Worm (Caenorhabditis elegans) whole organism, young adult: ENCODE results near the gene tag-340.
A peak's percentile ranks its signal among the peaks of the same experiment; 100 is the strongest.

ENCODE experiments used
- C17E4.6 ChIP-seq: fragments of 200-800 bp; sonication (Bioruptor generic); IDR thresholded peaks from 2 replicates; pipeline ENCODE4 v1.3.6; 2022; ENCODE audit warnings: missing genetic modification reagents, missing genetic modification characterization, missing compliant biosample characterization
- F49E8.2 ChIP-seq: sonication (generic microtip); optimal IDR thresholded peaks from 3 replicates; lab custom pipeline; 2017; ENCODE audit warnings: missing genetic modification characterization, mild to moderate bottlenecking, missing compliant biosample characterization, antibody characterized with exemption, moderate library complexity; ENCODE audit not compliant: insufficient read depth
- F52B5.7 ChIP-seq: sonication (generic microtip); optimal IDR thresholded peaks from 2 replicates; lab custom pipeline; 2016; ENCODE audit warnings: mild to moderate bottlenecking, missing genetic modification characterization, missing compliant biosample characterization
- F55B11.4 ChIP-seq: sonication (generic microtip); optimal IDR thresholded peaks from 2 replicates; lab custom pipeline; 2016; ENCODE audit warnings: missing compliant biosample characterization, missing genetic modification characterization, borderline replicate concordance; ENCODE audit not compliant: insufficient read depth
- F57A8.1 ChIP-seq: fragments of 200-800 bp; sonication (Bioruptor generic); optimal IDR thresholded peaks from 2 replicates; lab custom pipeline; 2018; ENCODE audit warnings: mild to moderate bottlenecking, missing genetic modification characterization, moderate library complexity, missing compliant biosample characterization
- F57C9.4 ChIP-seq: sonication (generic microtip); optimal IDR thresholded peaks from 2 replicates; lab custom pipeline; 2017; ENCODE audit warnings: mild to moderate bottlenecking, missing genetic modification characterization, missing compliant biosample characterization
- K11D2.4 ChIP-seq: fragments of 200-800 bp; sonication (Bioruptor generic); IDR thresholded peaks from 2 replicates; pipeline ENCODE4 v1.3.6; 2022; ENCODE audit warnings: missing genetic modification reagents, missing genetic modification characterization, missing compliant biosample characterization
- T26A5.8 ChIP-seq: sonication (generic microtip); optimal IDR thresholded peaks from 2 replicates; lab custom pipeline; 2016; ENCODE audit warnings: missing genetic modification characterization, missing compliant biosample characterization
- Y53G8AR.9 ChIP-seq: fragments of 200-800 bp; sonication (Bioruptor generic); conservative IDR thresholded peaks from 2 replicates; pipeline ENCODE4 v1.3.6; 2022; ENCODE audit warnings: missing genetic modification reagents, missing genetic modification characterization, missing compliant biosample characterization
- Y67H2A.10 ChIP-seq: fragments of 200-800 bp; sonication (Bioruptor generic); conservative IDR thresholded peaks from 2 replicates; pipeline ENCODE4 v1.3.6; 2022; ENCODE audit warnings: missing genetic modification reagents, missing genetic modification characterization, missing compliant biosample characterization
- ZK185.1 ChIP-seq: sonication (generic microtip); optimal IDR thresholded peaks from 2 replicates; lab custom pipeline; 2016; ENCODE audit warnings: mild to moderate bottlenecking, missing genetic modification characterization, missing compliant biosample characterization; ENCODE audit not compliant: poor library complexity, severe bottlenecking
- akir-1 ChIP-seq: fragments of 200-800 bp; sonication (Bioruptor generic); optimal IDR thresholded peaks from 2 replicates; lab custom pipeline; 2018; ENCODE audit warnings: mild to moderate bottlenecking, missing genetic modification characterization, moderate library complexity, missing compliant biosample characterization
- ama-1 ChIP-seq, 3 experiments: fragments of 150-350 bp in 1 of 3; sonication (generic microtip) in 2 of 3; optimal IDR thresholded peaks; 2 replicates each; lab custom pipeline; 2014 to 2018; ENCODE audit warnings: missing biosample characterization in 2 of 3, missing genetic modification characterization in 2 of 3, missing genetic modification reagents in 2 of 3
- aptf-2 ChIP-seq: fragments of 200-800 bp; sonication (Bioruptor generic); conservative IDR thresholded peaks from 2 replicates; pipeline ENCODE4 v1.3.6; 2022; ENCODE audit warnings: missing genetic modification reagents, missing genetic modification characterization, missing compliant biosample characterization
- atf-7 ChIP-seq: sonication (generic microtip); optimal IDR thresholded peaks from 2 replicates; lab custom pipeline; 2017; ENCODE audit warnings: mild to moderate bottlenecking, missing genetic modification characterization, missing compliant biosample characterization
- bed-1 ChIP-seq: fragments of 200-800 bp; sonication (Bioruptor generic); IDR thresholded peaks from 2 replicates; pipeline ENCODE4 v1.3.6; 2022; ENCODE audit warnings: missing genetic modification reagents, missing genetic modification characterization, missing compliant biosample characterization
- bed-2 ChIP-seq: fragments of 200-800 bp; sonication (Bioruptor generic); IDR thresholded peaks from 2 replicates; pipeline ENCODE4 v1.3.6; 2022; ENCODE audit warnings: missing genetic modification reagents, missing genetic modification characterization, missing compliant biosample characterization
- dox-1 ChIP-seq: fragments of 200-800 bp; sonication (Bioruptor generic); IDR thresholded peaks from 2 replicates; pipeline ENCODE4 v1.3.6; 2022; ENCODE audit warnings: missing genetic modification reagents, missing genetic modification characterization, missing compliant biosample characterization
- dpff-1 ChIP-seq: sonication (generic microtip); optimal IDR thresholded peaks from 2 replicates; lab custom pipeline; 2017; ENCODE audit warnings: mild to moderate bottlenecking, missing genetic modification characterization, missing compliant biosample characterization
- egl-44 ChIP-seq: fragments of 200-800 bp; sonication (Bioruptor generic); IDR thresholded peaks from 2 replicates; pipeline ENCODE4 v1.3.6; 2022; ENCODE audit warnings: missing genetic modification reagents, missing genetic modification characterization, missing compliant biosample characterization
- gei-17 ChIP-seq: fragments of 200-800 bp; sonication (Bioruptor generic); optimal IDR thresholded peaks from 2 replicates; lab custom pipeline; 2018; ENCODE audit warnings: mild to moderate bottlenecking, missing genetic modification characterization, missing compliant biosample characterization
- him-1 ChIP-seq: sonication (generic microtip); optimal IDR thresholded peaks from 2 replicates; lab custom pipeline; 2016; ENCODE audit warnings: missing genotype, missing genetic modification reagents, missing genetic modification characterization, missing compliant biosample characterization
- hrde-1 ChIP-seq: sonication (generic microtip); optimal IDR thresholded peaks from 2 replicates; lab custom pipeline; 2016; ENCODE audit warnings: missing genetic modification characterization, mild to moderate bottlenecking, missing compliant biosample characterization, moderate library complexity, missing genotype, missing genetic modification reagents, borderline replicate concordance
- lin-35 ChIP-seq, 3 experiments: fragments of 150-350 bp in 2 of 3; sonication (generic microtip) in 1 of 3; optimal IDR thresholded peaks; 2 replicates each; lab custom pipeline; 2014 to 2018; ENCODE audit warnings: missing biosample characterization in 3 of 3, missing genetic modification characterization in 3 of 3, missing genetic modification reagents in 3 of 3
- lsl-1 ChIP-seq: fragments of 200-800 bp; sonication (Bioruptor generic); optimal IDR thresholded peaks from 2 replicates; lab custom pipeline; 2018; ENCODE audit warnings: mild to moderate bottlenecking, missing genetic modification characterization, moderate library complexity, missing compliant biosample characterization
- madf-10 ChIP-seq: sonication (generic microtip); optimal IDR thresholded peaks from 2 replicates; lab custom pipeline; 2016; ENCODE audit warnings: mild to moderate bottlenecking, missing genetic modification characterization, missing compliant biosample characterization
- madf-3 ChIP-seq: fragments of 200-800 bp; sonication (Bioruptor generic); IDR thresholded peaks from 2 replicates; pipeline ENCODE4 v1.3.6; 2022; ENCODE audit warnings: missing genetic modification reagents, missing genetic modification characterization, missing compliant biosample characterization
- madf-8 ChIP-seq: fragments of 200-800 bp; sonication (Bioruptor generic); conservative IDR thresholded peaks from 2 replicates; pipeline ENCODE4 v1.3.6; 2022; ENCODE audit warnings: missing genetic modification reagents, missing genetic modification characterization, missing compliant biosample characterization
- mcd-1 ChIP-seq: fragments of 200-800 bp; sonication (Bioruptor generic); IDR thresholded peaks from 2 replicates; pipeline ENCODE4 v1.3.6; 2022; ENCODE audit warnings: missing genetic modification reagents, missing genetic modification characterization, missing compliant biosample characterization
- mel-28 ChIP-seq: sonication (generic microtip); optimal IDR thresholded peaks from 2 replicates; lab custom pipeline; 2016; ENCODE audit warnings: borderline replicate concordance, mild to moderate bottlenecking, missing genetic modification characterization, missing compliant biosample characterization
- nhr-179 ChIP-seq: sonication (generic microtip); optimal IDR thresholded peaks from 2 replicates; lab custom pipeline; 2016; ENCODE audit warnings: mild to moderate bottlenecking, missing genetic modification characterization, missing compliant biosample characterization
- nhr-90 ChIP-seq: sonication (generic microtip); optimal IDR thresholded peaks from 2 replicates; lab custom pipeline; 2016; ENCODE audit warnings: missing genotype, mild to moderate bottlenecking, missing genetic modification characterization, missing compliant biosample characterization
- rec-8 ChIP-seq, 2 experiments: sonication (generic microtip); optimal IDR thresholded peaks; 2 replicates each; lab custom pipeline; 2016; ENCODE audit warnings: mild to moderate bottlenecking in 2 of 2, missing genetic modification characterization in 2 of 2, missing genetic modification reagents in 2 of 2, missing genotype in 2 of 2, missing biosample characterization in 1 of 2, missing compliant biosample characterization in 1 of 2, moderate library complexity in 1 of 2
- repo-1 ChIP-seq: sonication (generic microtip); optimal IDR thresholded peaks from 2 replicates; lab custom pipeline; 2017; ENCODE audit warnings: mild to moderate bottlenecking, missing genetic modification characterization, missing compliant biosample characterization
- rpc-1 ChIP-seq, 2 experiments: fragments of 150-350 bp in 1 of 2; sonication (generic microtip) in 1 of 2; optimal IDR thresholded peaks; 2 replicates each; lab custom pipeline; 2014 to 2018; ENCODE audit warnings: missing biosample characterization in 1 of 2, missing genetic modification characterization in 1 of 2, missing genetic modification reagents in 1 of 2, missing genotype in 1 of 2
- sdz-38 ChIP-seq: sonication (generic microtip); optimal IDR thresholded peaks from 2 replicates; lab custom pipeline; 2016; ENCODE audit warnings: missing genotype, missing genetic modification characterization, missing compliant biosample characterization
- snpc-1.1 ChIP-seq: sonication (generic microtip); optimal IDR thresholded peaks from 2 replicates; lab custom pipeline; 2017; ENCODE audit warnings: missing genetic modification characterization, mild to moderate bottlenecking, missing compliant biosample characterization, antibody characterized with exemption, moderate library complexity, missing genotype, missing genetic modification reagents; ENCODE audit not compliant: insufficient read depth
- snpc-1.3 ChIP-seq: sonication (generic microtip); optimal IDR thresholded peaks from 2 replicates; lab custom pipeline; 2017; ENCODE audit warnings: missing genetic modification characterization, mild to moderate bottlenecking, missing compliant biosample characterization, antibody characterized with exemption, moderate library complexity, missing genotype, missing genetic modification reagents; ENCODE audit not compliant: insufficient read depth
- snpc-3.4 ChIP-seq: sonication (generic microtip); optimal IDR thresholded peaks from 2 replicates; lab custom pipeline; 2017; ENCODE audit warnings: missing genetic modification characterization, mild to moderate bottlenecking, missing compliant biosample characterization, antibody characterized with exemption, moderate library complexity, missing genotype, missing genetic modification reagents
- snpc-4 ChIP-seq, 5 experiments: fragments of 150-350 bp in 1 of 5; sonication (generic microtip) in 4 of 5; optimal IDR thresholded peaks; 2 replicates each; lab custom pipeline; 2014 to 2018; ENCODE audit warnings: missing genetic modification characterization in 5 of 5, missing biosample characterization in 3 of 5, antibody characterized with exemption in 2 of 5, mild to moderate bottlenecking in 2 of 5, missing compliant biosample characterization in 2 of 5, missing genotype in 2 of 5, moderate library complexity in 2 of 5, missing genetic modification reagents in 1 of 5
- tlf-1 ChIP-seq: fragments of 200-800 bp; sonication (Bioruptor generic); optimal IDR thresholded peaks from 2 replicates; lab custom pipeline; 2018; ENCODE audit warnings: mild to moderate bottlenecking, missing genetic modification characterization, missing compliant biosample characterization
- unc-62 ChIP-seq: fragments of 150-350 bp; optimal IDR thresholded peaks from 2 replicates; lab custom pipeline; 2014; ENCODE audit warnings: missing biosample characterization, missing genetic modification reagents, missing genetic modification characterization
- zim-3 ChIP-seq: sonication (generic microtip); optimal IDR thresholded peaks from 2 replicates; lab custom pipeline; 2017; ENCODE audit warnings: mild to moderate bottlenecking, missing genetic modification characterization, moderate library complexity, missing compliant biosample characterization
- ztf-18 ChIP-seq: sonication (generic microtip); optimal IDR thresholded peaks from 2 replicates; lab custom pipeline; 2016; ENCODE audit warnings: missing genotype, mild to moderate bottlenecking, missing genetic modification characterization, missing compliant biosample characterization
- ztf-22 ChIP-seq: fragments of 200-800 bp; sonication (Bioruptor generic); optimal IDR thresholded peaks from 2 replicates; lab custom pipeline; 2018; ENCODE audit warnings: mild to moderate bottlenecking, missing genetic modification characterization, moderate library complexity, missing compliant biosample characterization
- ztf-3 ChIP-seq: fragments of 200-800 bp; sonication (Bioruptor generic); optimal IDR thresholded peaks from 2 replicates; lab custom pipeline; 2018; ENCODE audit warnings: mild to moderate bottlenecking, missing genetic modification characterization, missing compliant biosample characterization

Gene tag-340

ce11 chrIII:4912317-4912716 lies 12.0 kb downstream of the tag-340 start, which contains the start of the genes F26F4.9 and cee-1 (continued):
- no peak for TF ChIP-seq F57A8.1 (GFP tag; lab: Kevin White, UChicago)
- peak; percentile 8 for TF ChIP-seq ztf-18 (tag; lab: Kevin White, UChicago)
- no peak for TF ChIP-seq rpc-1 (optimal IDR thresholded peaks at IDR 0.05; lab: Kevin White, UChicago)
- no peak for TF ChIP-seq rpc-1 (tag; optimal IDR thresholded peaks at IDR 0.05; lab: Kevin White, UChicago)
- no peak for TF ChIP-seq akir-1 (GFP tag; lab: Kevin White, UChicago)
- peak; percentile 54; the same call in 1 of the 2 replicates for TF ChIP-seq dox-1
- peak; percentile 36; the same call in 1 of the 2 replicates for TF ChIP-seq madf-8 (GFP tag; lab: Robert Waterston, UW)
- no peak for TF ChIP-seq ztf-3 (GFP tag; lab: Kevin White, UChicago)
- TF ChIP-seq egl-44: no peak
- no peak for TF ChIP-seq aptf-2 (GFP tag; lab: Robert Waterston, UW)
- TF ChIP-seq tlf-1 (GFP tag; lab: Kevin White, UChicago): no peak
- peak in 1 of 2 experiments; percentile 53 for TF ChIP-seq rec-8 (tag; optimal IDR thresholded peaks at IDR 0.05; lab: Kevin White, UChicago)
- no peak for TF ChIP-seq mel-28 (tag; lab: Kevin White, UChicago)
- no peak for TF ChIP-seq repo-1
- peak; percentile 48; the same call in 1 of the 2 replicates for TF ChIP-seq mcd-1 (GFP tag; lab: Robert Waterston, UW)
- TF ChIP-seq snpc-1.3 (tag; lab: Kevin White, UChicago): no peak
- TF ChIP-seq C17E4.6 (GFP tag; lab: Robert Waterston, UW): no peak
- TF ChIP-seq bed-1 (GFP tag; lab: Robert Waterston, UW): no peak
- TF ChIP-seq snpc-4 (GFP tag; optimal IDR thresholded peaks at IDR 0.05; lab: Kevin White, UChicago): no peak
- TF ChIP-seq snpc-4 (tag; optimal IDR thresholded peaks at IDR 0.05; lab: Kevin White, UChicago): no peak
- TF ChIP-seq F49E8.2 (tag; lab: Kevin White, UChicago): no peak
- TF ChIP-seq sdz-38: no peak
- TF ChIP-seq F52B5.7 (tag; lab: Kevin White, UChicago): no peak
- no peak for TF ChIP-seq gei-17 (GFP tag; lab: Kevin White, UChicago)
- no peak for TF ChIP-seq snpc-1.1 (tag; lab: Kevin White, UChicago)
- peak; percentile 34 for TF ChIP-seq lsl-1 (GFP tag; lab: Kevin White, UChicago)
- no peak for TF ChIP-seq hrde-1 (tag; lab: Kevin White, UChicago)
- no peak for TF ChIP-seq zim-3 (tag; lab: Kevin White, UChicago)
- no peak for TF ChIP-seq unc-62
- no peak for TF ChIP-seq ztf-22 (GFP tag; lab: Kevin White, UChicago)
- peak; percentile 76 for TF ChIP-seq ZK185.1
- TF ChIP-seq Y53G8AR.9 (GFP tag; lab: Robert Waterston, UW): no peak
- TF ChIP-seq nhr-90 (tag; lab: Kevin White, UChicago): no peak
- TF ChIP-seq madf-3 (GFP tag; lab: Robert Waterston, UW): no peak
- no peak for TF ChIP-seq madf-10 (tag; lab: Kevin White, UChicago)
- TF ChIP-seq snpc-3.4 (tag; lab: Kevin White, UChicago): no peak
- no peak for TF ChIP-seq T26A5.8 (tag; lab: Kevin White, UChicago)
- no peak for TF ChIP-seq F57C9.4 (tag; lab: Kevin White, UChicago)
- TF ChIP-seq lin-35 (GFP tag; optimal IDR thresholded peaks at IDR 0.05; lab: Kevin White, UChicago): peak in 1 of 3 experiments; percentile 63
- peak; percentile 44 for TF ChIP-seq him-1 (tag; lab: Kevin White, UChicago)
- TF ChIP-seq F55B11.4 (tag; lab: Kevin White, UChicago): no peak
- TF ChIP-seq nhr-179 (tag; lab: Kevin White, UChicago): no peak
- no peak for TF ChIP-seq atf-7 (tag; lab: Kevin White, UChicago)
- TF ChIP-seq Y67H2A.10 (GFP tag; lab: Robert Waterston, UW): no peak
- no peak for TF ChIP-seq dpff-1
- no peak for TF ChIP-seq K11D2.4 (GFP tag; lab: Robert Waterston, UW)
- TF ChIP-seq ama-1 (optimal IDR thresholded peaks at IDR 0.05; lab: Kevin White, UChicago): no peak
- TF ChIP-seq ama-1 (GFP tag; optimal IDR thresholded peaks at IDR 0.05; lab: Kevin White, UChicago): no peak
- no peak for TF ChIP-seq bed-2 (GFP tag; lab: Robert Waterston, UW)
